Worm (Caenorhabditis elegans) whole organism, midembryonic: ENCODE data around the gene scl-7.

ENCODE experiments used
- T22C8.4 ChIP-seq: fragments of 200-800 bp; sonication (Bioruptor generic); IDR thresholded peaks from 2 replicates; pipeline ENCODE4 v1.3.6; 2022; ENCODE audit warnings: missing genetic modification characterization, missing compliant biosample characterization
- flt-1 ChIP-seq: fragments of 200-800 bp; sonication (Bioruptor generic); IDR thresholded peaks from 2 replicates; pipeline ENCODE4 v1.3.6; 2022; ENCODE audit warnings: missing genetic modification characterization, missing compliant biosample characterization
- klf-2 ChIP-seq: fragments of 200-800 bp; sonication (Bioruptor generic); conservative IDR thresholded peaks from 2 replicates; pipeline ENCODE4 v1.3.6; 2022; ENCODE audit warnings: missing genetic modification reagents, missing genetic modification characterization, missing compliant biosample characterization
- ref-1 ChIP-seq: fragments of 200-800 bp; sonication (Bioruptor generic); conservative IDR thresholded peaks from 2 replicates; pipeline ENCODE4 v1.3.6; 2022; ENCODE audit warnings: missing genetic modification reagents, missing genetic modification characterization, missing compliant biosample characterization
- tab-1 ChIP-seq: fragments of 200-800 bp; sonication (Bioruptor generic); IDR thresholded peaks from 2 replicates; pipeline ENCODE4 v1.3.6; 2022; ENCODE audit warnings: missing genetic modification characterization, missing compliant biosample characterization
- ztf-23 ChIP-seq: fragments of 200-800 bp; sonication (Bioruptor generic); IDR thresholded peaks from 2 replicates; pipeline ENCODE4 v1.3.6; 2022; ENCODE audit warnings: missing genetic modification reagents, missing genetic modification characterization, missing compliant biosample characterization
- ztf-29 ChIP-seq: fragments of 200-800 bp; sonication (Bioruptor generic); IDR thresholded peaks from 2 replicates; pipeline ENCODE4 v1.3.6; 2022; ENCODE audit warnings: missing genetic modification reagents, missing genetic modification characterization, missing compliant biosample characterization

DNA sequence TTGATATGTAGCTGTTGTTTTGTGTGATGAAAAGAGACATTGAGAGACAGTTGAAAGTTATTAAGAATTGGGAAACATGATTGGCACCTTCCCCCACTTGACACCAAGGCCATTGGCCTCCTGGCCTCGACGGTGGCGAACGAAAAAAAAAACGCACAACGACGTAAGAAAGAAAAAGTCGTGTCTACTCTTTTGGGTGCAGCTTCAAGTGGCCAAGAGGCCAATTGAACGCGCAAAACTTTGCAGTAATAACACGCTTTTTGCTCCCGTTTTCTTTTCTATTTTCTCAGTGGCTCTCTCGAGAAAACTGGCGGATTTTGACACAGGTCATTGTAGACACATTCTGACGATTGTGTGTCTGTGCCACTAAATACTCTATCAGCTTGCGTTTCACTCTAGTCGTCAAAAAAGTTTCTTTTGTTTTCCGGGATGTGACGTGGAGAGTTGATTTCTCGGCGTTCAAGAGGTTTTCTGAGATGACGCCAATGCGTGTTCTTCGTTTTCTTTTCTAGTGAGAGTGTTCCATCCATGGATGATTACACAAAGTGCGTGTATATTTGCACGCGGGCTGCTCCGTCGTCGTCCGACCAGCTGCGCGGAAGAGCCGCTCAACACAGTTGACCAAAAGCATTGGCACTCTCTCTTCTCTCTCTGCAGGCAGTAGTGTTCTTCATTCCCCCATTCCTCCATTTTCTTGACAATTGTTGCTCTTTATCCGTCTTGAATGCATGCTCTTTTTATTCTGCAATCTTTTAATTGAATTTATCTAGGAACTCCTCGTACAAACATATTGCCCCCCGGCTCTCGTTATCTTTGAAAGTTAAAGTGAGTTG lies 39.6 kb upstream of the scl-7 start:
- TF ChIP-seq ref-1 (GFP tag; lab: Robert Waterston, UW) (no peak), ztf-23 (GFP tag; lab: Robert Waterston, UW) (no peak), tab-1 (GFP tag; lab: Robert Waterston, UW) (0 out of 2 replicates have a peak, but pooled peaks have one; percentile 63), ztf-29 (GFP tag; lab: Robert Waterston, UW) (no peak), flt-1 (GFP tag; lab: Robert Waterston, UW) (no peak), T22C8.4 (GFP tag; lab: Robert Waterston, UW) (no peak), klf-2 (GFP tag; lab: Robert Waterston, UW) (no peak; the same call in 1 of the 2 replicates)
